Worm (Caenorhabditis elegans) whole organism, L2 larva: ENCODE data around the gene pdhk-2.

ENCODE experiments used
- C34F6.9 ChIP-seq: fragments of 150-350 bp; optimal IDR thresholded peaks from 2 replicates; lab custom pipeline; 2014; ENCODE audit warnings: missing biosample characterization, missing genetic modification characterization
- F13H6.1 ChIP-seq: sonication (generic microtip); optimal IDR thresholded peaks from 2 replicates; lab custom pipeline; 2016; ENCODE audit warnings: missing genetic modification characterization, missing compliant biosample characterization
- R02D3.7 ChIP-seq: fragments of 150-350 bp; optimal IDR thresholded peaks from 2 replicates; lab custom pipeline; 2014; ENCODE audit warnings: missing biosample characterization, missing genetic modification characterization
- Y55F3AM.14 ChIP-seq: fragments of 200-800 bp; sonication (Bioruptor generic); optimal IDR thresholded peaks from 2 replicates; lab custom pipeline; 2018; ENCODE audit warnings: mild to moderate bottlenecking, missing genetic modification characterization, missing compliant biosample characterization
- ZK546.5 ChIP-seq: sonication (generic microtip); optimal IDR thresholded peaks from 2 replicates; lab custom pipeline; 2017; ENCODE audit warnings: missing biosample characterization, missing genetic modification characterization
- alr-1 ChIP-seq: fragments of 150-350 bp; optimal IDR thresholded peaks from 2 replicates; lab custom pipeline; 2014; ENCODE audit warnings: missing biosample characterization, missing genetic modification characterization
- aly-2 ChIP-seq: fragments of 150-350 bp; optimal IDR thresholded peaks from 2 replicates; lab custom pipeline; 2014; ENCODE audit warnings: missing biosample characterization, missing genetic modification characterization
- ama-1 ChIP-seq: fragments of 150-350 bp; optimal IDR thresholded peaks from 2 replicates; lab custom pipeline; 2018; ENCODE audit warnings: inconsistent platforms
- blmp-1 ChIP-seq: sonication (generic microtip); optimal IDR thresholded peaks from 2 replicates; lab custom pipeline; 2017; ENCODE audit warnings: missing genetic modification characterization, mild to moderate bottlenecking, missing compliant biosample characterization, antibody characterized with exemption, moderate library complexity; ENCODE audit not compliant: insufficient read depth
- ceh-16 ChIP-seq: fragments of 150-350 bp; optimal IDR thresholded peaks from 2 replicates; lab custom pipeline; 2014; ENCODE audit warnings: missing biosample characterization, missing genetic modification characterization
- ceh-82 ChIP-seq: fragments of 150-350 bp; optimal IDR thresholded peaks from 2 replicates; lab custom pipeline; 2014; ENCODE audit warnings: missing biosample characterization, missing genetic modification characterization
- crh-2 ChIP-seq: sonication (generic microtip); optimal IDR thresholded peaks from 2 replicates; lab custom pipeline; 2017; ENCODE audit warnings: missing biosample characterization, missing genetic modification characterization
- dmd-4 ChIP-seq: sonication (generic microtip); optimal IDR thresholded peaks from 2 replicates; lab custom pipeline; 2017; ENCODE audit warnings: missing biosample characterization, missing genetic modification characterization
- egl-27 ChIP-seq: sonication (generic microtip); optimal IDR thresholded peaks from 3 replicates; lab custom pipeline; 2017; ENCODE audit warnings: missing biosample characterization, missing genetic modification reagents, missing genetic modification characterization
- elt-1 ChIP-seq: fragments of 150-350 bp; optimal IDR thresholded peaks from 2 replicates; lab custom pipeline; 2014; ENCODE audit warnings: missing biosample characterization, missing genetic modification characterization
- elt-3 ChIP-seq: sonication (generic microtip); optimal IDR thresholded peaks from 2 replicates; lab custom pipeline; 2017; ENCODE audit warnings: missing biosample characterization, missing genetic modification characterization
- fos-1 ChIP-seq: fragments of 150-350 bp; optimal IDR thresholded peaks from 2 replicates; lab custom pipeline; 2014; ENCODE audit warnings: missing biosample characterization, missing genetic modification characterization
- gmeb-1 ChIP-seq: fragments of 150-350 bp; optimal IDR thresholded peaks from 2 replicates; lab custom pipeline; 2014; ENCODE audit warnings: missing biosample characterization, missing genetic modification characterization
- lin-11 ChIP-seq: fragments of 150-350 bp; sonication (generic microtip); optimal IDR thresholded peaks from 2 replicates; lab custom pipeline; 2014; ENCODE audit warnings: missing biosample characterization, missing genetic modification characterization, inconsistent platforms, mixed read lengths
- lin-13 ChIP-seq: fragments of 150-350 bp; optimal IDR thresholded peaks from 2 replicates; lab custom pipeline; 2014; ENCODE audit warnings: missing biosample characterization, missing genetic modification reagents, missing genetic modification characterization
- lin-39 ChIP-seq: fragments of 150-350 bp; optimal IDR thresholded peaks from 2 replicates; lab custom pipeline; 2014; ENCODE audit warnings: missing biosample characterization, missing genetic modification reagents, missing genetic modification characterization
- lsy-2 ChIP-seq, 2 experiments: fragments of 150-350 bp in 1 of 2; sonication (generic microtip) in 1 of 2; optimal IDR thresholded peaks; 2 replicates each; lab custom pipeline; 2014 to 2017; ENCODE audit warnings: missing biosample characterization in 2 of 2, missing genetic modification characterization in 2 of 2
- mab-5 ChIP-seq: fragments of 150-350 bp; optimal IDR thresholded peaks from 2 replicates; lab custom pipeline; 2014; ENCODE audit warnings: missing biosample characterization, missing genetic modification characterization
- mbf-1 ChIP-seq: sonication (generic microtip); optimal IDR thresholded peaks from 2 replicates; lab custom pipeline; 2017; ENCODE audit warnings: missing biosample characterization, missing genetic modification characterization
- mdl-1 ChIP-seq, 2 experiments: fragments of 150-350 bp in 1 of 2; sonication (generic microtip) in 1 of 2; optimal IDR thresholded peaks; 2 replicates each; lab custom pipeline; 2017; ENCODE audit warnings: missing biosample characterization in 2 of 2, missing genetic modification characterization in 2 of 2
- nhr-10 ChIP-seq: sonication (generic microtip); optimal IDR thresholded peaks from 2 replicates; lab custom pipeline; 2017; ENCODE audit warnings: missing biosample characterization, missing genetic modification characterization
- nhr-11 ChIP-seq: fragments of 150-350 bp; optimal IDR thresholded peaks from 2 replicates; lab custom pipeline; 2014; ENCODE audit warnings: missing biosample characterization, missing genetic modification characterization
- nhr-12 ChIP-seq: fragments of 150-350 bp; optimal IDR thresholded peaks from 2 replicates; lab custom pipeline; 2014; ENCODE audit warnings: missing biosample characterization, missing genetic modification characterization
- nhr-129 ChIP-seq: fragments of 150-350 bp; optimal IDR thresholded peaks from 2 replicates; lab custom pipeline; 2014; ENCODE audit warnings: missing biosample characterization, missing genetic modification characterization
- nhr-21 ChIP-seq: fragments of 150-350 bp; optimal IDR thresholded peaks from 2 replicates; lab custom pipeline; 2014; ENCODE audit warnings: missing biosample characterization, missing genetic modification characterization
- nhr-23 ChIP-seq: fragments of 150-350 bp; optimal IDR thresholded peaks from 2 replicates; lab custom pipeline; 2014; ENCODE audit warnings: missing biosample characterization, missing genetic modification reagents, missing genetic modification characterization
- nhr-237 ChIP-seq: fragments of 150-350 bp; optimal IDR thresholded peaks from 2 replicates; lab custom pipeline; 2014; ENCODE audit warnings: missing biosample characterization, missing genetic modification characterization
- nhr-25 ChIP-seq: fragments of 150-350 bp; sonication (generic microtip); optimal IDR thresholded peaks from 3 replicates; lab custom pipeline; 2014; ENCODE audit warnings: missing biosample characterization, missing genetic modification characterization
- nhr-6 ChIP-seq: fragments of 150-350 bp; optimal IDR thresholded peaks from 2 replicates; lab custom pipeline; 2014; ENCODE audit warnings: missing biosample characterization, missing genetic modification characterization
- nhr-77 ChIP-seq: fragments of 150-350 bp; optimal IDR thresholded peaks from 2 replicates; lab custom pipeline; 2014; ENCODE audit warnings: missing biosample characterization, missing genetic modification characterization
- peb-1 ChIP-seq: fragments of 150-350 bp; optimal IDR thresholded peaks from 2 replicates; lab custom pipeline; 2014; ENCODE audit warnings: missing biosample characterization, missing genetic modification characterization
- sem-4 ChIP-seq: fragments of 150-350 bp; optimal IDR thresholded peaks from 2 replicates; lab custom pipeline; 2014; ENCODE audit warnings: missing biosample characterization, missing genetic modification reagents, missing genetic modification characterization
- skn-1 ChIP-seq: sonication (generic microtip); optimal IDR thresholded peaks from 2 replicates; lab custom pipeline; 2017; ENCODE audit warnings: missing biosample characterization, missing genetic modification characterization
- sma-3 ChIP-seq: sonication (generic microtip); optimal IDR thresholded peaks from 2 replicates; lab custom pipeline; 2016; ENCODE audit warnings: missing genetic modification reagents, missing genetic modification characterization, missing compliant biosample characterization
- sma-9 ChIP-seq, 2 experiments: fragments of 150-350 bp in 1 of 2; sonication (generic microtip) in 1 of 2; optimal IDR thresholded peaks; 2 replicates each; lab custom pipeline; 2014 to 2016; ENCODE audit warnings: missing genetic modification characterization in 2 of 2, mild to moderate bottlenecking in 1 of 2, missing biosample characterization in 1 of 2, missing compliant biosample characterization in 1 of 2, missing genetic modification reagents in 1 of 2, moderate library complexity in 1 of 2
- snpc-4 ChIP-seq: fragments of 150-350 bp; optimal IDR thresholded peaks from 2 replicates; lab custom pipeline; 2014; ENCODE audit warnings: missing biosample characterization, missing genetic modification characterization
- unc-39 ChIP-seq: fragments of 150-350 bp; optimal IDR thresholded peaks from 2 replicates; lab custom pipeline; 2014; ENCODE audit warnings: missing biosample characterization, missing genetic modification characterization
- unc-55 ChIP-seq: fragments of 150-350 bp; sonication (generic microtip); optimal IDR thresholded peaks from 3 replicates; lab custom pipeline; 2014; ENCODE audit warnings: missing biosample characterization, missing genetic modification reagents, missing genetic modification characterization
- unc-62 ChIP-seq: fragments of 150-350 bp; optimal IDR thresholded peaks from 2 replicates; lab custom pipeline; 2014; ENCODE audit warnings: missing biosample characterization, missing genetic modification reagents, missing genetic modification characterization
- zag-1 ChIP-seq: fragments of 150-350 bp; optimal IDR thresholded peaks from 2 replicates; lab custom pipeline; 2014; ENCODE audit warnings: missing biosample characterization, missing genetic modification characterization
- ztf-1 ChIP-seq: fragments of 200-800 bp; sonication (Bioruptor generic); conservative IDR thresholded peaks from 2 replicates; pipeline ENCODE4 v1.3.6; 2022; ENCODE audit warnings: missing genetic modification characterization, missing compliant biosample characterization
- ztf-11 ChIP-seq: sonication (generic microtip); optimal IDR thresholded peaks from 2 replicates; lab custom pipeline; 2017; ENCODE audit warnings: missing biosample characterization, missing genetic modification characterization
- ztf-4 ChIP-seq: fragments of 150-350 bp; optimal IDR thresholded peaks from 2 replicates; lab custom pipeline; 2014; ENCODE audit warnings: missing biosample characterization, missing genetic modification characterization

The pdhk-2 gene

ce11 chrIII:8749487-8749886 is 8.3 kb upstream of the pdhk-2 start, which contains the start of gene sma-2 (continued):
- peak; percentile 74 for TF ChIP-seq nhr-25 (tag; lab: Kevin White, UChicago)
- peak; percentile 99 for TF ChIP-seq sma-3 (GFP tag; lab: Kevin White, UChicago)
- TF ChIP-seq nhr-129 (tag; lab: Kevin White, UChicago), result peak; percentile 68
- TF ChIP-seq egl-27, result peak; percentile 15

- TF ChIP-seq lin-13 (GFP tag; lab: Kevin White, UChicago) (no peak), nhr-129 (tag; lab: Kevin White, UChicago) (no peak), unc-62 (no peak), nhr-10 (tag; lab: Kevin White, UChicago) (no peak), snpc-4 (tag; lab: Kevin White, UChicago) (no peak), nhr-23 (tag; lab: Kevin White, UChicago) (no peak), ama-1 (lab: Kevin White, UChicago) (no peak), Y55F3AM.14 (GFP tag; lab: Kevin White, UChicago) (no peak), sma-9 (GFP tag; optimal IDR thresholded peaks at IDR 0.05; lab: Kevin White, UChicago) (peak; percentile 22), sma-9 (tag; optimal IDR thresholded peaks at IDR 0.05; lab: Kevin White, UChicago) (no peak), nhr-25 (tag; lab: Kevin White, UChicago) (no peak), ZK546.5 (no peak), F13H6.1 (tag; lab: Kevin White, UChicago) (peak; percentile 41), lsy-2 (tag; optimal IDR thresholded peaks at IDR 0.05; lab: Kevin White, UChicago) (no peak), fos-1 (tag; lab: Kevin White, UChicago) (peak; percentile 92), zag-1 (no peak), lin-39 (tag; lab: Kevin White, UChicago) (no peak), gmeb-1 (tag; lab: Kevin White, UChicago) (no peak), skn-1 (tag; lab: Kevin White, UChicago) (peak; percentile 22), nhr-77 (tag; lab: Kevin White, UChicago) (no peak), sem-4 (tag; lab: Kevin White, UChicago) (no peak), peb-1 (tag; lab: Kevin White, UChicago) (no peak), R02D3.7 (tag; lab: Kevin White, UChicago) (no peak), nhr-12 (tag; lab: Kevin White, UChicago) (no peak), egl-27 (no peak), ceh-16 (tag; lab: Kevin White, UChicago) (no peak), mdl-1 (tag; optimal IDR thresholded peaks at IDR 0.05; lab: Kevin White, UChicago) (no peak), nhr-21 (tag; lab: Kevin White, UChicago) (no peak), elt-1 (tag; lab: Kevin White, UChicago) (no peak), unc-55 (GFP tag; lab: Kevin White, UChicago) (no peak), mbf-1 (tag; lab: Kevin White, UChicago) (no peak), ztf-4 (tag; lab: Kevin White, UChicago) (no peak), blmp-1 (tag; lab: Kevin White, UChicago) (no peak), alr-1 (no peak), lin-11 (tag; lab: Kevin White, UChicago) (no peak), nhr-237 (tag; lab: Kevin White, UChicago) (no peak), sma-3 (GFP tag; lab: Kevin White, UChicago) (peak; percentile 40), crh-2 (tag; lab: Kevin White, UChicago) (peak; percentile 69), aly-2 (tag; lab: Kevin White, UChicago) (no peak), nhr-6 (no peak), elt-3 (tag; lab: Kevin White, UChicago) (no peak), mab-5 (tag; lab: Kevin White, UChicago) (no peak), nhr-11 (tag; lab: Kevin White, UChicago) (no peak), unc-39 (no peak), ceh-82 (tag; lab: Kevin White, UChicago) (no peak), C34F6.9 (tag; lab: Kevin White, UChicago) (no peak), dmd-4 (tag; lab: Kevin White, UChicago) (no peak), ztf-1 (GFP tag; lab: Robert Waterston, UW) (no peak), ztf-11 (tag; lab: Kevin White, UChicago) (no peak)
- TF ChIP-seq, all 48 proteins: peak for 6
These were observed 7.4 kb upstream of the pdhk-2 start for ce11 chrIII:8748620-8749019.
